Fruit fly (Drosophila melanogaster): ENCODE results near the gene CG7126.

CG7126 gene

dm6 chr3R:18310766-18311367 lies 8.2 kb upstream of the CG7126 start (continued):
- no peak for TF ChIP-seq tap (tag; optimal IDR thresholded peaks at IDR 0.05)
- peak; percentile 2 for TF ChIP-seq Blimp-1 (GFP tag; optimal IDR thresholded peaks at IDR 0.05)
- TF ChIP-seq CG12659 (GFP tag; optimal IDR thresholded peaks at IDR 0.05), result peak; percentile 56
- no peak for TF ChIP-seq Ets65A (GFP tag)
- no peak; the same call in 1 of the 2 replicates for TF ChIP-seq MBD-R2 (GFP tag; IDR thresholded peaks at IDR 0.05)
- no peak for TF ChIP-seq repo (GFP tag; optimal IDR thresholded peaks at IDR 0.05)
- no peak for TF ChIP-seq NK7.1 (GFP tag; optimal IDR thresholded peaks at IDR 0.05)
- TF ChIP-seq MTF-1 (GFP tag; optimal IDR thresholded peaks at IDR 0.05; ENCODE audit: borderline replicate concordance), result no peak
- peak; percentile 10; the same call in 1 of the 2 replicates for TF ChIP-seq CG11085 (GFP tag; IDR thresholded peaks at IDR 0.05)
- TF ChIP-seq CG17829 (tag; optimal IDR thresholded peaks at IDR 0.05), result no peak
- TF ChIP-seq CG11560 (tag; IDR thresholded peaks at IDR 0.05), result no peak
- TF ChIP-seq CG12071 (GFP tag; optimal IDR thresholded peaks at IDR 0.05), result no peak
- TF ChIP-seq run (tag; optimal IDR thresholded peaks at IDR 0.05), result no peak
- TF ChIP-seq CG6689 (GFP tag; IDR thresholded peaks at IDR 0.05), result peak; percentile 70; the same call in 1 of the 2 replicates
- TF ChIP-seq prd (optimal IDR thresholded peaks at IDR 0.05), result no peak
- TF ChIP-seq prd (GFP tag; IDR thresholded peaks at IDR 0.05), result no peak
- TF ChIP-seq Hmr (GFP tag; optimal IDR thresholded peaks at IDR 0.05), result peak; percentile 23
- TF ChIP-seq dpn (GFP tag; optimal IDR thresholded peaks at IDR 0.05), result no peak
- no peak for TF ChIP-seq CG9437 (GFP tag; optimal IDR thresholded peaks at IDR 0.05)
- TF ChIP-seq CG32767 (GFP tag; IDR thresholded peaks at IDR 0.05), result no peak
- no peak for TF ChIP-seq yki (optimal IDR thresholded peaks at IDR 0.05)
- no peak for TF ChIP-seq slbo (GFP tag; IDR thresholded peaks at IDR 0.05)
- no peak for TF ChIP-seq Pdp1 (GFP tag; optimal IDR thresholded peaks at IDR 0.05)
- no peak for TF ChIP-seq CG3163 (GFP tag; optimal IDR thresholded peaks at IDR 0.05)
- TF ChIP-seq chm (GFP tag; IDR thresholded peaks at IDR 0.05), result 0 out of 2 replicates have a peak, but pooled peaks have one; percentile 44
- no peak for TF ChIP-seq jumu (GFP tag; optimal IDR thresholded peaks at IDR 0.05)
- TF ChIP-seq CG2120 (GFP tag; optimal IDR thresholded peaks at IDR 0.05), result peak; percentile 3
- TF ChIP-seq CG10274 (GFP tag; optimal IDR thresholded peaks at IDR 0.05), result no peak
- TF ChIP-seq zen2 (GFP tag; IDR thresholded peaks at IDR 0.05; ENCODE audit: partially characterized antibody), result no peak
- TF ChIP-seq sug (tag; optimal IDR thresholded peaks at IDR 0.05), result no peak
- TF ChIP-seq trem (tag; optimal IDR thresholded peaks at IDR 0.05), result no peak
- TF ChIP-seq CG32532 (GFP tag; IDR thresholded peaks at IDR 0.05), result 0 out of 2 replicates have a peak, but pooled peaks have one; percentile 15
- TF ChIP-seq stwl (tag; optimal IDR thresholded peaks at IDR 0.05), result no peak
- TF ChIP-seq lmd (GFP tag; IDR thresholded peaks at IDR 0.05), result no peak
- TF ChIP-seq Bteb2 (GFP tag; optimal IDR thresholded peaks at IDR 0.05), result no peak
- TF ChIP-seq lbe (GFP tag; optimal IDR thresholded peaks at IDR 0.05), result no peak
- no peak for TF ChIP-seq Camta (GFP tag; optimal IDR thresholded peaks at IDR 0.05)
- TF ChIP-seq CG30403 (GFP tag; optimal IDR thresholded peaks at IDR 0.05), result no peak
- TF ChIP-seq CG42726 (GFP tag; IDR thresholded peaks at IDR 0.05; ENCODE audit: partially characterized antibody), result no peak
- no peak for TF ChIP-seq CG11456 (GFP tag; IDR thresholded peaks at IDR 0.05)
- no peak for TF ChIP-seq trh (GFP tag; optimal IDR thresholded peaks at IDR 0.05)
- TF ChIP-seq hkb (optimal IDR thresholded peaks at IDR 0.05), result no peak
- TF ChIP-seq hkb (GFP tag; IDR thresholded peaks at IDR 0.05), result no peak
- no peak for TF ChIP-seq Myb (GFP tag; optimal IDR thresholded peaks at IDR 0.05)
- TF ChIP-seq Hey (tag; optimal IDR thresholded peaks at IDR 0.05), result no peak
- TF ChIP-seq CG13775 (GFP tag; optimal IDR thresholded peaks at IDR 0.05), result peak; percentile 49
- 0 out of 2 replicates have a peak, but pooled peaks have one; percentile 14 for TF ChIP-seq Drgx (GFP tag; IDR thresholded peaks at IDR 0.05)
- no peak for TF ChIP-seq CG9215 (GFP tag; IDR thresholded peaks at IDR 0.05)
- no peak for TF ChIP-seq CG12219 (GFP tag; optimal IDR thresholded peaks at IDR 0.05)
- TF ChIP-seq unc-4 (GFP tag; IDR thresholded peaks at IDR 0.05; ENCODE audit: partially characterized antibody), result no peak
- TF ChIP-seq CG18764 (GFP tag; optimal IDR thresholded peaks at IDR 0.05), result no peak
- TF ChIP-seq CG9817 (tag; optimal IDR thresholded peaks at IDR 0.05), result no peak
